Worm (Caenorhabditis elegans) whole organism, L4 larva: ENCODE data around the gene sbp-1.
A peak's percentile ranks its signal among the peaks of the same experiment; 100 is the strongest.

Experiments
- F10B5.3 ChIP-seq: sonication (generic microtip); optimal IDR thresholded peaks from 2 replicates; lab custom pipeline; 2016; ENCODE audit warnings: mild to moderate bottlenecking, missing genetic modification characterization, missing compliant biosample characterization
- F37D6.2 ChIP-seq: sonication (generic microtip); optimal IDR thresholded peaks from 2 replicates; lab custom pipeline; 2016; ENCODE audit warnings: mild to moderate bottlenecking, missing genetic modification characterization, missing compliant biosample characterization
- F44E2.7 ChIP-seq: fragments of 200-800 bp; sonication (Bioruptor generic); IDR thresholded peaks from 2 replicates; pipeline ENCODE4 v2.1.2; 2022; ENCODE audit warnings: missing genetic modification characterization, missing compliant biosample characterization
- T20F7.1 ChIP-seq: fragments of 200-800 bp; sonication (Bioruptor generic); optimal IDR thresholded peaks from 2 replicates; lab custom pipeline; 2018; ENCODE audit warnings: mild to moderate bottlenecking, missing genetic modification characterization, missing compliant biosample characterization
- Y5F2A.4 ChIP-seq: fragments of 200-800 bp; sonication (Bioruptor generic); optimal IDR thresholded peaks from 2 replicates; lab custom pipeline; 2018; ENCODE audit warnings: mild to moderate bottlenecking, missing genetic modification characterization, missing compliant biosample characterization
- Y75B8A.6 ChIP-seq: fragments of 200-800 bp; sonication (Bioruptor generic); IDR thresholded peaks from 2 replicates; pipeline ENCODE4 v1.3.6; 2022; ENCODE audit warnings: missing genetic modification reagents, missing genetic modification characterization, missing compliant biosample characterization
- aha-1 ChIP-seq: fragments of 150-350 bp; peaks from one replicate; lab custom pipeline; 2014; ENCODE audit warnings: missing biosample characterization, missing genetic modification characterization
- ceh-62 ChIP-seq: sonication (generic microtip); optimal IDR thresholded peaks from 2 replicates; lab custom pipeline; 2017; ENCODE audit warnings: missing biosample characterization, missing genetic modification characterization
- ceh-82 ChIP-seq: sonication (generic microtip); optimal IDR thresholded peaks from 2 replicates; lab custom pipeline; 2017; ENCODE audit warnings: missing biosample characterization, missing genetic modification characterization
- ces-1 ChIP-seq: fragments of 150-350 bp; sonication (generic microtip); optimal IDR thresholded peaks from 4 replicates; lab custom pipeline; 2014; ENCODE audit warnings: missing biosample characterization, missing genetic modification reagents, missing genetic modification characterization
- daf-19 ChIP-seq: fragments of 200-800 bp; sonication (Bioruptor generic); conservative IDR thresholded peaks from 2 replicates; pipeline ENCODE4 v1.3.6; 2022; ENCODE audit warnings: missing genetic modification characterization, missing compliant biosample characterization
- daf-8 ChIP-seq: fragments of 200-800 bp; sonication (Bioruptor generic); IDR thresholded peaks from 2 replicates; pipeline ENCODE4 v1.3.6; 2022; ENCODE audit warnings: missing genetic modification characterization, missing compliant biosample characterization
- dpl-1 ChIP-seq: fragments of 150-350 bp; optimal IDR thresholded peaks from 2 replicates; lab custom pipeline; 2014; ENCODE audit warnings: missing biosample characterization, missing genetic modification reagents, missing genetic modification characterization
- dve-1 ChIP-seq: sonication (generic microtip); optimal IDR thresholded peaks from 2 replicates; lab custom pipeline; 2017; ENCODE audit warnings: antibody characterized with exemption, mild to moderate bottlenecking, missing genetic modification characterization, missing compliant biosample characterization; ENCODE audit not compliant: insufficient read depth
- egl-27 ChIP-seq: sonication (generic microtip); optimal IDR thresholded peaks from 3 replicates; lab custom pipeline; 2017; ENCODE audit warnings: missing biosample characterization, missing genetic modification reagents, missing genetic modification characterization
- gei-8 ChIP-seq: fragments of 200-800 bp; sonication (Bioruptor generic); optimal IDR thresholded peaks from 2 replicates; lab custom pipeline; 2018; ENCODE audit warnings: mild to moderate bottlenecking, missing genetic modification characterization, missing compliant biosample characterization
- hmg-1.1 ChIP-seq: fragments of 200-800 bp; sonication (Bioruptor generic); IDR thresholded peaks from 2 replicates; pipeline ENCODE4 v1.3.6; 2022; ENCODE audit warnings: missing genetic modification reagents, missing genetic modification characterization, missing compliant biosample characterization
- lim-7 ChIP-seq: fragments of 200-800 bp; sonication (Bioruptor generic); IDR thresholded peaks from 2 replicates; pipeline ENCODE4 v1.3.6; 2022; ENCODE audit warnings: missing genetic modification characterization, missing compliant biosample characterization
- lsy-2 ChIP-seq, 2 experiments: fragments of 150-350 bp in 1 of 2; sonication (generic microtip) in 1 of 2; optimal IDR thresholded peaks; 2 replicates each; lab custom pipeline; 2014 to 2017; ENCODE audit warnings: missing biosample characterization in 2 of 2, missing genetic modification characterization in 2 of 2
- madf-5 ChIP-seq, 2 experiments: fragments of 200-800 bp; sonication (Bioruptor generic); IDR thresholded peaks; 2 replicates each; pipeline ENCODE4 v1.3.6; 2022; ENCODE audit warnings: missing compliant biosample characterization in 2 of 2, missing genetic modification characterization in 2 of 2
- mxl-2 ChIP-seq: fragments of 200-800 bp; sonication (Bioruptor generic); conservative IDR thresholded peaks from 2 replicates; pipeline ENCODE4 v1.3.6; 2022; ENCODE audit warnings: missing genetic modification reagents, missing genetic modification characterization, missing compliant biosample characterization
- mxl-3 ChIP-seq: fragments of 200-800 bp; sonication (Bioruptor generic); optimal IDR thresholded peaks from 2 replicates; lab custom pipeline; 2018; ENCODE audit warnings: mild to moderate bottlenecking, missing genetic modification characterization, missing compliant biosample characterization
- nhr-25 ChIP-seq: sonication (generic microtip); optimal IDR thresholded peaks from 2 replicates; lab custom pipeline; 2017; ENCODE audit warnings: missing genetic modification characterization, mild to moderate bottlenecking, missing compliant biosample characterization, antibody characterized with exemption, moderate library complexity, borderline replicate concordance; ENCODE audit not compliant: insufficient read depth
- nhr-28 ChIP-seq: fragments of 150-350 bp; optimal IDR thresholded peaks from 2 replicates; lab custom pipeline; 2014; ENCODE audit warnings: missing biosample characterization, missing genetic modification characterization
- nhr-76 ChIP-seq: fragments of 150-350 bp; optimal IDR thresholded peaks from 2 replicates; lab custom pipeline; 2014; ENCODE audit warnings: missing biosample characterization, missing genetic modification characterization
- php-3 ChIP-seq: fragments of 200-800 bp; sonication (Bioruptor generic); IDR thresholded peaks from 2 replicates; pipeline ENCODE4 v1.3.6; 2022; ENCODE audit warnings: missing genetic modification reagents, missing genetic modification characterization, missing compliant biosample characterization
- pqm-1 ChIP-seq: sonication (generic microtip); optimal IDR thresholded peaks from 2 replicates; lab custom pipeline; 2017; ENCODE audit warnings: missing biosample characterization, missing genetic modification characterization
- tra-1 ChIP-seq: fragments of 200-800 bp; sonication (Bioruptor generic); IDR thresholded peaks from 2 replicates; pipeline ENCODE4 v1.3.6; 2022; ENCODE audit warnings: missing genetic modification reagents, missing genetic modification characterization, missing compliant biosample characterization
- unc-62 ChIP-seq, 3 experiments: fragments of 150-350 bp in 1 of 3; sonication (generic microtip); optimal IDR thresholded peaks in 2 of 3; peaks in 1 of 3; 1 replicate in 1 of 3; 2 replicates in 2 of 3; lab custom pipeline; 2014 to 2017; ENCODE audit warnings: missing biosample characterization in 3 of 3, missing genetic modification characterization in 3 of 3, missing genetic modification reagents in 3 of 3, missing genotype in 1 of 3
- vab-7 ChIP-seq: fragments of 200-800 bp; sonication (Bioruptor generic); IDR thresholded peaks from 2 replicates; pipeline ENCODE4 v1.3.6; 2022; ENCODE audit warnings: missing genetic modification reagents, missing genetic modification characterization, missing compliant biosample characterization
- zfp-2 ChIP-seq: sonication (generic microtip); optimal IDR thresholded peaks from 2 replicates; lab custom pipeline; 2016; ENCODE audit warnings: mild to moderate bottlenecking, missing genetic modification characterization, missing compliant biosample characterization
- zip-11 ChIP-seq: fragments of 200-800 bp; sonication (Bioruptor generic); IDR thresholded peaks from 2 replicates; pipeline ENCODE4 v1.3.6; 2022; ENCODE audit warnings: missing genetic modification characterization, missing compliant biosample characterization

sbp-1 gene

ce11 chrIII:11459041-11459440, 16.7 kb upstream of the sbp-1 start:
- no peak for TF ChIP-seq F44E2.7
- TF ChIP-seq hmg-1.1 (GFP tag; lab: Robert Waterston, UW) = 0 out of 2 replicates have a peak, but pooled peaks have one; percentile 7

ce11 chrIII:11457911-11458310, 15.5 kb upstream of the sbp-1 start:
- TF ChIP-seq daf-8 (GFP tag; lab: Robert Waterston, UW) (no peak), tra-1 (GFP tag; lab: Robert Waterston, UW) (no peak), mxl-2 (GFP tag; lab: Robert Waterston, UW) (no peak), php-3 (GFP tag; lab: Robert Waterston, UW) (no peak), zip-11 (GFP tag; lab: Robert Waterston, UW) (no peak), daf-19 (no peak), madf-5 (GFP tag; IDR thresholded peaks at IDR 0.05; lab: Robert Waterston, UW) (no peak), Y5F2A.4 (GFP tag; lab: Kevin White, UChicago) (no peak)

DNA sequence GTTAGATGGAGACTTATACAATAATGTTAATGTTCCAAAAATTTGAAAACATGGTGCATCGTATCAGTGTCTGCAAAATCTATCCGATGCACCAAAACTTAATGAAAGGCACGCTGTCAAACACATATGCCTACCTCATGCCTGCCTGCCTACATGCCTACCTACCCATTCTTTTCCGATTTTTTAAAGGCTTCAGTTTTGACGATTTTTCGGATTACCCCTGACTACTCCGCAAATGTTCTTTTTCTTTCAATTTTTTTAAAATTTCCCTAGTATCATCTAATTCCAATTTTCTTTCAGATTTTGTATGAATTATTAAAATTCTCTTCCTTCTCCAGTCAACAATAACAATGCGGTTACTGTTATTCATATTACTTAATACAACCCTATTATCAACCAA, 14.2 kb upstream of the sbp-1 start, which contains the start of gene plr-1:
TSS of gene plr-1 (plus strand) at position 301 of the 400 bp plus-strand sequence.
- peak in 1 of 2 experiments; percentile 69 for TF ChIP-seq unc-62 (GFP tag; optimal IDR thresholded peaks at IDR 0.05 in 1 of 2; lab: Kevin White, UChicago)
- TF ChIP-seq unc-62 (tag; optimal IDR thresholded peaks at IDR 0.05; lab: Kevin White, UChicago) = no peak
- no peak for TF ChIP-seq lsy-2 (tag; optimal IDR thresholded peaks at IDR 0.05; lab: Kevin White, UChicago)
- TF ChIP-seq, all 104 proteins: peak for 1

DNA sequence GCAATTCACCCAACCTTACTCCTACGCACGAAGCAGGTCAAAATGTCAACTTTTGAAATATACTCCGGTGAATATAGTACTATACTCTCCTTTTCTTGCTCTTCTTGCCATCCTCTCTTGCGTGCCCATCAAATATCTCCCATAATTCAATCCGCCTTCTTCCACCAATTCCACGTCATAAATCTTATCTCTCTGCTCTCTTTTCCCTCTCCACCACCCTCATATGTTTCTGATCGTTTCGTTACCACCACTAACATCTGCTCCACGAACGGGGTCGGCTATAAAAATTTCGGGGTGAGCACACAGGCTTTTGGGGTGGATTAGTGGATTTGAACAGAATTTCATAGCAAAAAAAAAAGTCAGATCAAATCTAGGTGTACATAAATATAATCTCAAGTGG, 11.6 kb upstream of the sbp-1 start:
- TF ChIP-seq aha-1 (tag; lab: Kevin White, UChicago) = peak; percentile 60
- TF ChIP-seq Y75B8A.6 (GFP tag; lab: Robert Waterston, UW) = no peak

DNA sequence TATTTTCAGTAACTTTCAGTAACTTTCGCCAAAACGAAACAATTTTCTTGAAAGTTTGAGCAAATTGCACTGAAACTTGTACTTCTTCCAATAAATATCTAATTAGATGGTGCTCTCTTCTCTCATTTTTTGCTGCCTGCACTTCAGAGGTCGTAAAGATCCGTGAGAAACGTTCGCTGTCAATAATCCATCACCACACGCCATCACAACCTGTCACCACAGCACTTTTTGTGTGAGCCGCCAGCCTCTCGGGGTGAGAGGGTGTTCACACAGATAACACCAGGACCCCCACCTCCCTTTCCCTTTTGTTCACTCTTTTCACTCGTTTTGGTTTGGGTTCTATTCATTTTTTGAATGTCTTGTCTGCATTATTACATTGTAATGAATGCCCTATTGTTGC, 10.2 kb upstream of the sbp-1 start:
- TF ChIP-seq lim-7 (GFP tag; lab: Robert Waterston, UW) (no peak), unc-62 (GFP tag; optimal IDR thresholded peaks at IDR 0.05 in 1 of 2; lab: Kevin White, UChicago) (peak in 1 of 2 experiments; percentile 89), unc-62 (tag; optimal IDR thresholded peaks at IDR 0.05; lab: Kevin White, UChicago) (no peak), dpl-1 (no peak)

DNA sequence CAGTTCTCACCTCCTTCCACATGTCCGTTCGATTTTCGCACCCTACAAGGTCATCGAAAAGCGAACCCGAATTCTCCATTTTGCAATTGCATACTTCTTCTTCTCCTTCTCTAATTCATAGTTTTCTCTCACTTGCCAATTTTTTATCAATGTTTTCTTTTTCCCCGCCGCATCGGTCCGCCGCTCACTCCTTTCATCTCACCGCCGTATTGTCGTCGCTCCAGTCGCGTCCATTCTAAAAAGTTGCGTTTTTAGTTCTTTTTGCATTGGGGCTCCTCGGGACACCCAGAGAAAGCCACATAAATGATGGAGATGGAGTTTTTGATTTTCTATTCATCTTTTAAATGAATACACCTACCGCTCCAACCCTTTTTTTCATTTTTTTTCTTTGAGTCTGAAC, 9.0 kb upstream of the sbp-1 start:
- no peak for TF ChIP-seq ceh-82 (tag; lab: Kevin White, UChicago)
- TF ChIP-seq vab-7 (GFP tag; lab: Robert Waterston, UW) = no peak
- no peak for TF ChIP-seq F10B5.3 (tag; lab: Kevin White, UChicago)
- TF ChIP-seq egl-27 (tag; lab: Kevin White, UChicago) = no peak
- peak; percentile 35 for TF ChIP-seq mxl-3 (GFP tag; lab: Kevin White, UChicago)
- TF ChIP-seq T20F7.1 (GFP tag; lab: Kevin White, UChicago) = no peak
- peak; percentile 5 for TF ChIP-seq dve-1 (tag; lab: Kevin White, UChicago)
- TF ChIP-seq zfp-2 (tag; lab: Kevin White, UChicago) = no peak
- no peak for TF ChIP-seq nhr-25
- TF ChIP-seq nhr-76 = no peak
- TF ChIP-seq pqm-1 (tag; lab: Kevin White, UChicago) = peak; percentile 36
- peak; percentile 56 for TF ChIP-seq nhr-28 (tag; lab: Kevin White, UChicago)

DNA sequence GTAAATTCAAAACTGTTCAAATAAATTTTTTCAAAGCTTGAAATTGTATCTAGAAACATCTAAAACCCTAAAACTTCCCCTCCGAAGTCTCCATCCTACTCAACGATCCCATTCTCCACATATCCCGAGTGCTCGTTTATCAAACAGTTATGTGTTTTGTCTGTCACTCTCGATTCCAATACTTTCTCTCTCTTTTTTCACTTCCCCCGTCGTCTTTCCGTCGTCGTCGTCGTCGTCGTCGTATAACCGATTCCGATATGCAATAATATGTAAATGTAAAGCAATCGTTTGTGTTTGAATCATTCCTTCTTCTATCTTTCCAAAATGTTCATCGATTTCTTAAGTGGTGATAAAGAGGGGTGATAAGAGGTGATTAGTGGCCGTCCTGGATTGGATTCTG, 6.0 kb upstream of the sbp-1 start:
- TF ChIP-seq F37D6.2 (tag; lab: Kevin White, UChicago) = no peak
- TF ChIP-seq nhr-28 (tag; lab: Kevin White, UChicago) = no peak
- TF ChIP-seq gei-8 (GFP tag; lab: Kevin White, UChicago) = no peak
- TF ChIP-seq ces-1 (GFP tag; lab: Kevin White, UChicago) = no peak
- TF ChIP-seq ceh-62 (tag; lab: Kevin White, UChicago) = no peak
- TF ChIP-seq dpl-1 = no peak
